Worm (Caenorhabditis elegans): ENCODE data around the gene C06A8.6.

DNA sequence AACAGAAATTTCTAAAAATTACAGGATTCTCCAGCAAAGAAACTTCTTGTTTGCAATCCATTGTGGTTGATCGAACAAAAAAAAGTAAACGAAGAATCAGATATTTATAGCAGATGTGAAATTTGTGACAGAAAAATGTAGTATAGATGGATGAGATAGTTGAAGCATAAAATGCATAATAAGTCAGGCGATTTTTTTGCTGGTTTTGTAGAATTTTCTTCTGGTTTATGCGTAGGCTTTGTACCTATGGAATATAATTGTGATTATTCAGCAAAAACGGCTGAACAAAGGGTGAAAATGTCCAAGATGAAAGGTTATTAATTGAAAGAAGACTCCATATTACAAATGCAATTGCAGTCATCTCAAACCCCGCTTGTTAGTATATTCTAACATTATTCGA lies 6.8 kb upstream of the C06A8.6 start, which contains the start of gene srh-39:
- TF ChIP-seq elt-3 (tag; optimal IDR thresholded peaks at IDR 0.05): no peak
- TF ChIP-seq nhr-237 (tag; optimal IDR thresholded peaks at IDR 0.05): no peak
- TF ChIP-seq nhr-12 (tag; optimal IDR thresholded peaks at IDR 0.05): no peak
- no peak for TF ChIP-seq ces-1 (GFP tag; optimal IDR thresholded peaks at IDR 0.05)
- no peak for TF ChIP-seq mep-1 (tag; optimal IDR thresholded peaks at IDR 0.05)
